Fruit fly (Drosophila melanogaster) whole organism, prepupa: ENCODE data around the gene Hmr.

Experiments used
- Blimp-1 ChIP-seq: fragments of 200-800 bp; sonication (Bioruptor generic); optimal IDR thresholded peaks from 3 replicates; lab custom pipeline; 2017; ENCODE audit warnings: missing biosample characterization, missing genetic modification characterization, mild to moderate bottlenecking, moderate library complexity, missing genetic modification reagents
- CG3032 ChIP-seq: fragments of 200-800 bp; optimal IDR thresholded peaks from 2 replicates; lab custom pipeline; 2019; ENCODE audit warnings: missing biosample characterization, mild to moderate bottlenecking, missing genetic modification characterization, moderate library complexity
- CG31627 ChIP-seq: fragments of 200-800 bp; sonication (Bioruptor generic); optimal IDR thresholded peaks from 3 replicates; lab custom pipeline; 2016; ENCODE audit warnings: missing biosample characterization, missing genetic modification characterization
- CG32006 ChIP-seq: fragments of 200-800 bp; sonication (Bioruptor generic); optimal IDR thresholded peaks from 3 replicates; lab custom pipeline; 2017; ENCODE audit warnings: missing biosample characterization, mild to moderate bottlenecking, missing genetic modification characterization
- CG3919 ChIP-seq: fragments of 200-800 bp; sonication (Bioruptor generic); optimal IDR thresholded peaks from 3 replicates; lab custom pipeline; 2016; ENCODE audit warnings: missing biosample characterization, missing genetic modification characterization
- CG6276 ChIP-seq: fragments of 200-800 bp; sonication (Bioruptor generic); optimal IDR thresholded peaks from 2 replicates; lab custom pipeline; 2017; ENCODE audit warnings: missing biosample characterization, mild to moderate bottlenecking, missing genetic modification characterization
- CG6808 ChIP-seq: fragments of 200-800 bp; sonication (Bioruptor generic); optimal IDR thresholded peaks from 3 replicates; lab custom pipeline; 2017; ENCODE audit warnings: missing biosample characterization, missing genetic modification characterization, mild to moderate bottlenecking, moderate library complexity, missing genetic modification reagents
- CG6854 ChIP-seq: fragments of 200-800 bp; sonication (Bioruptor generic); optimal IDR thresholded peaks from 2 replicates; lab custom pipeline; 2017; ENCODE audit warnings: missing biosample characterization, mild to moderate bottlenecking, missing genetic modification characterization
- CG7368 ChIP-seq: fragments of 200-800 bp; sonication (Bioruptor generic); optimal IDR thresholded peaks from 3 replicates; lab custom pipeline; 2016; ENCODE audit warnings: missing biosample characterization, missing genetic modification characterization
- CG8119 ChIP-seq: fragments of 200-800 bp; sonication (Bioruptor generic); IDR thresholded peaks from 3 replicates; pipeline ENCODE4 v1.3.6; 2022; ENCODE audit warnings: missing biosample characterization, missing genetic modification characterization
- CG8632 ChIP-seq: fragments of 200-800 bp; sonication (Bioruptor generic); optimal IDR thresholded peaks from 3 replicates; lab custom pipeline; 2016; ENCODE audit warnings: missing biosample characterization, missing genetic modification characterization
- CG9139 ChIP-seq: fragments of 200-800 bp; sonication (Bioruptor generic); optimal IDR thresholded peaks from 3 replicates; lab custom pipeline; 2017; ENCODE audit warnings: missing biosample characterization, mild to moderate bottlenecking, missing genetic modification characterization
- Eip78C ChIP-seq: fragments of 200-800 bp; sonication (Bioruptor generic); peaks from one replicate; lab custom pipeline; 2016; ENCODE audit warnings: missing biosample characterization, missing genetic modification characterization
- Ets21C ChIP-seq: fragments of 200-800 bp; sonication (Bioruptor generic); optimal IDR thresholded peaks from 3 replicates; lab custom pipeline; 2016; ENCODE audit warnings: missing biosample characterization, missing genetic modification characterization
- Met ChIP-seq: fragments of 200-800 bp; sonication (Bioruptor generic); optimal IDR thresholded peaks from 3 replicates; lab custom pipeline; 2016; ENCODE audit warnings: missing biosample characterization, missing genetic modification characterization
- OdsH ChIP-seq: fragments of 200-800 bp; sonication (Bioruptor generic); optimal IDR thresholded peaks from 3 replicates; lab custom pipeline; 2016; ENCODE audit warnings: missing biosample characterization, missing genetic modification characterization
- Smox ChIP-seq: fragments of 200-800 bp; sonication (Bioruptor generic); optimal IDR thresholded peaks from 3 replicates; lab custom pipeline; 2016; ENCODE audit warnings: missing biosample characterization, missing genetic modification characterization
- Sox102F ChIP-seq: fragments of 200-800 bp; sonication (Bioruptor generic); optimal IDR thresholded peaks from 2 replicates; lab custom pipeline; 2016; ENCODE audit warnings: missing biosample characterization, mild to moderate bottlenecking, missing genetic modification characterization
- Sox15 ChIP-seq: fragments of 200-800 bp; sonication (Bioruptor generic); optimal IDR thresholded peaks from 3 replicates; lab custom pipeline; 2016; ENCODE audit warnings: missing biosample characterization, missing genetic modification characterization
- acj6 ChIP-seq: fragments of 200-800 bp; sonication (Bioruptor generic); optimal IDR thresholded peaks from 3 replicates; lab custom pipeline; 2016; ENCODE audit warnings: missing biosample characterization, missing genetic modification characterization
- dsx ChIP-seq: fragments of 200-800 bp; optimal IDR thresholded peaks from 3 replicates; lab custom pipeline; 2019; ENCODE audit warnings: missing biosample characterization, mild to moderate bottlenecking, missing genetic modification characterization, moderate library complexity; ENCODE audit not compliant: poor library complexity, severe bottlenecking
- fd59A ChIP-seq: fragments of 200-800 bp; sonication (Bioruptor generic); optimal IDR thresholded peaks from 2 replicates; lab custom pipeline; 2017; ENCODE audit warnings: missing biosample characterization, mild to moderate bottlenecking, missing genetic modification characterization, missing genetic modification reagents
- fkh ChIP-seq: fragments of 200-800 bp; sonication (Bioruptor generic); optimal IDR thresholded peaks from 3 replicates; lab custom pipeline; 2017; ENCODE audit warnings: missing biosample characterization, mild to moderate bottlenecking, missing genetic modification characterization, moderate library complexity
- lz ChIP-seq: fragments of 200-800 bp; sonication (Bioruptor generic); optimal IDR thresholded peaks from 3 replicates; lab custom pipeline; 2016; ENCODE audit warnings: missing biosample characterization, missing genetic modification characterization
- pdm3 ChIP-seq: fragments of 200-800 bp; sonication (Bioruptor generic); optimal IDR thresholded peaks from 3 replicates; lab custom pipeline; 2016; ENCODE audit warnings: missing biosample characterization, missing genetic modification characterization
- spab ChIP-seq: fragments of 200-800 bp; sonication (Bioruptor generic); optimal IDR thresholded peaks from 2 replicates; lab custom pipeline; 2017; ENCODE audit warnings: missing biosample characterization, mild to moderate bottlenecking, missing genetic modification characterization, missing genetic modification reagents
- ss ChIP-seq, 2 experiments: fragments of 200-800 bp; sonication (Bioruptor generic); optimal IDR thresholded peaks; 2 replicates in 1 of 2; 3 replicates in 1 of 2; lab custom pipeline; 2017 to 2018; ENCODE audit warnings: mild to moderate bottlenecking in 2 of 2, missing biosample characterization in 2 of 2, missing genetic modification characterization in 2 of 2, moderate library complexity in 1 of 2
- svp ChIP-seq: fragments of 200-800 bp; sonication (Bioruptor generic); peaks from one replicate; lab custom pipeline; 2016; ENCODE audit warnings: missing biosample characterization, missing genetic modification characterization
- topi ChIP-seq: fragments of 200-800 bp; sonication (Bioruptor generic); optimal IDR thresholded peaks from 3 replicates; lab custom pipeline; 2016; ENCODE audit warnings: missing biosample characterization, missing genetic modification characterization
- vri ChIP-seq: fragments of 200-800 bp; sonication (Bioruptor generic); optimal IDR thresholded peaks from 3 replicates; lab custom pipeline; 2016; ENCODE audit warnings: missing biosample characterization, mild to moderate bottlenecking, missing genetic modification characterization

Gene Hmr

DNA sequence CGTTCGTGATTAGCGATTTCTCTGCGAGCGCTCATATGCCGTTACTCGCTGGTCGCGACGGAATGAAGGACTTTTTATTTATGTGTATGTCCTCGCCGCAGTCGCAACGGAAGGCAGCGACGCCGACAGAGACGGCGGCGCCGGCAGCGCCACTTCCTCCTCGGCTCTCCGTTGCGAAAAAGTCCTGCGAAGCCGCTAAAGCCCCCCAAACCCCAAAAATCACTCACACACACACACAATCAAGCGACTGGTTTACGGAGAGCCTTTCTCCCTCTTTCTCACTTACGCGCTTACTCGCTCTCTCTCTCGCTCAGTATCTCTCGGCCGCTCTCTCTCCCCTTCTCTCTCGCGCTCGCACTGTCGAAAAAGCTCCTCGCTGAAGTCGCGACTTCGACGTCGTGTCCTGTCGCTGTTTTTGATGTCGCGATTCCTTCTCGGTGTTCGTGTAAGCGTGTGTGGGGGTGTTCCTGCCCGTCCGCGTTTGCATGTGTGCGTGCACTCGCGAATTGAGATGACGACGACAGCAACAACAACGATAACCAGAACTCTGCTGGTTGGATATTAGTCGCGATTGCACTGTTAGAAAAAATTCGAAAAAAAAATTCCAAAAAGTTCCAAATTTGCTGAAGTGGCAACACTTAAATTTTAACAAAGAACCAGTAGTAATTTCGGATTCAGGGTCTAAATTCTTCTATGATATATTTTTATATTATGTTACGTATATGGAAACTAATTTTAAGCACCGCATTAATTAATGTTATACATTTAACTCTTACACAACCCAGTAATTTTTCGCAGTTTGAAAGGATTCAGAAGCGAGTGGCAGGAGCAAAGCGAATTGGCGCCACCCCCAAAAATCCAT is 24.7 kb upstream of the Hmr start, which contains the start of gene CG43347 (continued):
- TF ChIP-seq OdsH (GFP tag; lab: Kevin White, UChicago) (peak; percentile 44), CG3032 (tag; lab: Kevin White, UChicago) (peak; percentile 37), Ets21C (GFP tag; lab: Kevin White, UChicago) (no peak), CG3919 (GFP tag; lab: Kevin White, UChicago) (peak; percentile 20)

DNA sequence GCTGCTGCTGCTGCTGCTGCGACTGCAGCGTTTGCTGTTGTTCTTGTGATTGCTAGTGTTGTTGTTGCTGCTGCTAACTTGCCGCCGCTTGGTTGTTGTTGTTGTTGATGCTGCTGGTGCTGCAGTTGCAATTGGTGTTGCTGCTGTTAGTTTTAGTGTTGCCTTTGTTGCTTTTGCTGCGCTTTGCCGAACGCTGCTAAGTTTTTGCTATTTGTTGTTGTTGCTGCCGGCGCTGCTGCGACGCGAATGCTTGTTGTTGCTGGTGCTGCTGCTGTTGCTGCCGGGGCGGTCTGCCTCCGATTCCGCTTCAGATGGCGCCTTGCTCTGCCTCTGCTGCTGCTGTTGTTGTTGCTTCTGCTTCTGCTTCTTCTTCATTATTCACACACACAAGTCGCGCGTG is 22.8 kb upstream of the Hmr start:
- no peak for TF ChIP-seq Smox (GFP tag; lab: Kevin White, UChicago)
- TF ChIP-seq CG6854, result no peak
- no peak for TF ChIP-seq Blimp-1
- TF ChIP-seq CG32006 (GFP tag; lab: Kevin White, UChicago), result no peak
- no peak for TF ChIP-seq lz
- TF ChIP-seq fkh (GFP tag; lab: Kevin White, UChicago), result no peak
- TF ChIP-seq CG31627 (GFP tag; lab: Kevin White, UChicago), result no peak
- TF ChIP-seq CG6276, result no peak
- no peak for TF ChIP-seq CG8632 (GFP tag; lab: Kevin White, UChicago)
- TF ChIP-seq dsx (GFP tag; lab: Kevin White, UChicago), result no peak
- no peak for TF ChIP-seq CG9139
- TF ChIP-seq Sox102F (GFP tag; lab: Kevin White, UChicago), result no peak
- no peak for TF ChIP-seq spab (GFP tag; lab: Kevin White, UChicago)
- no peak for TF ChIP-seq pdm3 (GFP tag; lab: Kevin White, UChicago)
- no peak for TF ChIP-seq acj6 (GFP tag; lab: Kevin White, UChicago)
- TF ChIP-seq fd59A, result no peak
- no peak for TF ChIP-seq Met (GFP tag; lab: Kevin White, UChicago)
- no peak for TF ChIP-seq ss (GFP tag; optimal IDR thresholded peaks at IDR 0.05; lab: Kevin White, UChicago)
- TF ChIP-seq, all 60 proteins: peak for 0

DNA sequence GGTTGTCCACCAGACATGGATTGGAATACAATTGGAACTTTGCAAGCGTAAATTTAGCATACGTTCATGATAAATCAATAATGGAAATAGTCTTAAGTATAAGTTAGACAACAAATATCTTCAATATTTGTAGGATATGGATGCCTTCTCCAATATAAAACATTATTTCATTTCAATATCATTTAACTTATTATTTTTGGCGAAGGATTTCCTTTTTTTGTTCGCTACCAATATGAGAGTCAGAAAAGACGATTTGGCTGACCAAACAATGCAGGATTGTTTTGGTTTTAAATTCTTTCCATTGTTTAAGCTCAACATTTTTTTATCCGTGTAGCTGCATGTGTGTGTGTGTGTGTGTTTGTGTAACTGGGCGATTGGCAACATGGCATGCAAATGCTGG is 19.6 kb upstream of the Hmr start:
- TF ChIP-seq topi (peak; percentile 4), svp (GFP tag; lab: Kevin White, UChicago) (peak; percentile 67), Sox15 (no peak), Eip78C (GFP tag; lab: Kevin White, UChicago) (peak; percentile 55), ss (GFP tag; optimal IDR thresholded peaks at IDR 0.05; lab: Kevin White, UChicago) (peak in 1 of 2 experiments; percentile 6), CG6808 (GFP tag; lab: Kevin White, UChicago) (peak; percentile 23), CG3919 (GFP tag; lab: Kevin White, UChicago) (no peak), CG32006 (GFP tag; lab: Kevin White, UChicago) (peak; percentile 44)

DNA sequence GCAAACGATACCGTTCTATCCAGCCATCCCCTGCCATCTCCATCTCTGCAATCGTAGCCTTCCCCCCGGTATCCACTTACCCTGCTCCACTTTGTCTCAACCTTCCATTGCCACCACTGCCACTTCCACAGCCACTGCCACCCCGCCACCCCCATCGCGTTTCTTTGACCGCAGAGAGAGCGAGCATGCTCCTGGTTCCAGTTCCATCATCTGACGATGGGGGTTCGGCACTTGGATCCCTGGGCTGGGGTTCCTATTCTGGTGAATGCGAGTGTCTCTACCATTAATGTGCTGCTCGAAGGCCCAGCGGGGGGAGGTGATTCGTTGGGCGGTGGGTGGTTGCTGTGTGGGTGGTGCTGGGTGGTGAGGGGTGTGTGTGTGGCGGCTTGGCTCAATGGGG is 17.9 kb upstream of the Hmr start:
- TF ChIP-seq CG7368 (GFP tag; lab: Kevin White, UChicago) (peak; percentile 24), svp (GFP tag; lab: Kevin White, UChicago) (peak; percentile 1), CG8119 (no peak)

DNA sequence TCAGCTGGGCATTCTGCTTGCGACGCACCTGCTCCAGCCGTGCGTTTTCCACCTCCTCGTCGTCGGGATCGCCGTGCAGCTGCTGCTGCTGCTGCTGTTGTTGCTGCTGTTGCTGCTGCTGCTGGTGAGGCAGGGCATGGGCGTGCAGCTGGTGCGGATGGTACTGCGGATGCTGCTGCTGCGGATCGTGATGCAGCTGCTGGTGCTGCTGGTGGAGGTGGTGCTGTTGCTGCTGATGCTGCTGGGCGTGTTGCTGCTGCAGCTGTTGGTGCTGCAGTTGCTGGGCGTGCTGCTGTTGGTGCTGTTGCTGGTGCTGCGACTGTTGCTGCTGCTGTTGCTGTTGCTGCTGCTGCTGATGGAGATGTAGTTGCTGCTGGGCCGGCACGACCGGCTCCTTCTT is 12.0 kb upstream of the Hmr start:
- TF ChIP-seq vri, result no peak
- TF ChIP-seq Sox15, result no peak
